Worm (Caenorhabditis elegans) whole organism, late embryonic: ENCODE results near the gene T15B12.1.

ENCODE experiments used
- C38D4.7 ChIP-seq: fragments of 200-800 bp; sonication (Bioruptor generic); optimal IDR thresholded peaks from 2 replicates; lab custom pipeline; 2018; ENCODE audit warnings: mild to moderate bottlenecking, missing genetic modification characterization, moderate library complexity, missing compliant biosample characterization
- F13H6.1 ChIP-seq: sonication (generic microtip); optimal IDR thresholded peaks from 2 replicates; lab custom pipeline; 2016; ENCODE audit warnings: missing genetic modification characterization, missing compliant biosample characterization
- K02D7.2 ChIP-seq: sonication (generic microtip); optimal IDR thresholded peaks from 2 replicates; lab custom pipeline; 2017; ENCODE audit warnings: mild to moderate bottlenecking, missing genetic modification characterization, missing compliant biosample characterization
- T23F11.4 ChIP-seq: fragments of 200-800 bp; sonication (Bioruptor generic); optimal IDR thresholded peaks from 2 replicates; lab custom pipeline; 2018; ENCODE audit warnings: mild to moderate bottlenecking, missing genetic modification characterization, missing compliant biosample characterization
- Y22D7AL.16 ChIP-seq: sonication (generic microtip); optimal IDR thresholded peaks from 2 replicates; lab custom pipeline; 2016; ENCODE audit warnings: missing genetic modification characterization, missing compliant biosample characterization
- ama-1 ChIP-seq: fragments of 150-350 bp; optimal IDR thresholded peaks from 2 replicates; lab custom pipeline; 2014
- ceh-14 ChIP-seq: sonication (generic microtip); optimal IDR thresholded peaks from 2 replicates; lab custom pipeline; 2016; ENCODE audit warnings: missing genotype, missing genetic modification characterization, missing compliant biosample characterization
- ceh-19 ChIP-seq: fragments of 200-800 bp; sonication (Bioruptor generic); optimal IDR thresholded peaks from 2 replicates; lab custom pipeline; 2018; ENCODE audit warnings: mild to moderate bottlenecking, missing genetic modification characterization, missing compliant biosample characterization
- ceh-2 ChIP-seq: sonication (generic microtip); optimal IDR thresholded peaks from 2 replicates; lab custom pipeline; 2016; ENCODE audit warnings: missing genotype, missing genetic modification characterization, missing compliant biosample characterization
- ceh-22 ChIP-seq: sonication (generic microtip); optimal IDR thresholded peaks from 2 replicates; lab custom pipeline; 2017; ENCODE audit warnings: missing biosample characterization, missing genetic modification characterization
- ceh-30 ChIP-seq: fragments of 150-350 bp; optimal IDR thresholded peaks from 2 replicates; lab custom pipeline; 2014; ENCODE audit warnings: missing biosample characterization, missing genetic modification characterization
- ceh-34 ChIP-seq: sonication (generic microtip); optimal IDR thresholded peaks from 2 replicates; lab custom pipeline; 2016; ENCODE audit warnings: mild to moderate bottlenecking, missing genetic modification characterization, missing compliant biosample characterization
- ceh-6 ChIP-seq: fragments of 200-800 bp; sonication (Bioruptor generic); optimal IDR thresholded peaks from 2 replicates; lab custom pipeline; 2018; ENCODE audit warnings: mild to moderate bottlenecking, missing genetic modification characterization, missing compliant biosample characterization
- che-1 ChIP-seq: sonication (generic microtip); optimal IDR thresholded peaks from 2 replicates; lab custom pipeline; 2016; ENCODE audit warnings: mild to moderate bottlenecking, missing genetic modification characterization, missing compliant biosample characterization
- dve-1 ChIP-seq: sonication (generic microtip); optimal IDR thresholded peaks from 2 replicates; lab custom pipeline; 2017; ENCODE audit warnings: antibody characterized with exemption, mild to moderate bottlenecking, missing genetic modification characterization, missing compliant biosample characterization
- elt-4 ChIP-seq: sonication (generic microtip); optimal IDR thresholded peaks from 2 replicates; lab custom pipeline; 2016; ENCODE audit warnings: missing genetic modification characterization, missing compliant biosample characterization
- ets-4 ChIP-seq: sonication (generic microtip); optimal IDR thresholded peaks from 2 replicates; lab custom pipeline; 2016; ENCODE audit warnings: missing genetic modification characterization, missing compliant biosample characterization
- eyg-1 ChIP-seq: sonication (generic microtip); optimal IDR thresholded peaks from 2 replicates; lab custom pipeline; 2016; ENCODE audit warnings: missing genotype, missing genetic modification characterization, missing compliant biosample characterization
- fkh-10 ChIP-seq: fragments of 150-350 bp; optimal IDR thresholded peaks from 2 replicates; lab custom pipeline; 2014; ENCODE audit warnings: missing biosample characterization, missing genetic modification reagents, missing genetic modification characterization
- hlh-13 ChIP-seq: fragments of 200-800 bp; sonication (Bioruptor generic); optimal IDR thresholded peaks from 2 replicates; lab custom pipeline; 2018; ENCODE audit warnings: mild to moderate bottlenecking, missing genetic modification characterization, missing compliant biosample characterization
- hlh-15 ChIP-seq: sonication (generic microtip); optimal IDR thresholded peaks from 2 replicates; lab custom pipeline; 2016; ENCODE audit warnings: missing genetic modification characterization, missing compliant biosample characterization
- hlh-8 ChIP-seq: sonication (generic microtip); optimal IDR thresholded peaks from 2 replicates; lab custom pipeline; 2016; ENCODE audit warnings: missing genotype, missing genetic modification characterization, missing compliant biosample characterization
- lim-6 ChIP-seq: sonication (generic microtip); optimal IDR thresholded peaks from 2 replicates; lab custom pipeline; 2016; ENCODE audit warnings: missing genetic modification characterization, missing compliant biosample characterization
- lin-11 ChIP-seq: fragments of 200-800 bp; sonication (Bioruptor generic); optimal IDR thresholded peaks from 2 replicates; lab custom pipeline; 2018; ENCODE audit warnings: mild to moderate bottlenecking, missing genetic modification characterization, missing compliant biosample characterization
- mec-3 ChIP-seq: sonication (generic microtip); optimal IDR thresholded peaks from 2 replicates; lab custom pipeline; 2016; ENCODE audit warnings: borderline replicate concordance, missing genetic modification characterization, missing compliant biosample characterization
- nfya-1 ChIP-seq: sonication (generic microtip); optimal IDR thresholded peaks from 2 replicates; lab custom pipeline; 2017; ENCODE audit warnings: missing genetic modification characterization, mild to moderate bottlenecking, missing compliant biosample characterization, antibody characterized with exemption, moderate library complexity
- odd-2 ChIP-seq: sonication (generic microtip); optimal IDR thresholded peaks from 2 replicates; lab custom pipeline; 2017; ENCODE audit warnings: antibody characterized with exemption, mild to moderate bottlenecking, missing genetic modification characterization, missing compliant biosample characterization
- pqm-1 ChIP-seq: sonication (generic microtip); optimal IDR thresholded peaks from 2 replicates; lab custom pipeline; 2016; ENCODE audit warnings: missing genetic modification characterization, missing compliant biosample characterization
- pros-1 ChIP-seq: fragments of 150-350 bp; optimal IDR thresholded peaks from 2 replicates; lab custom pipeline; 2014; ENCODE audit warnings: missing biosample characterization, missing genetic modification reagents, missing genetic modification characterization
- rnt-1 ChIP-seq: sonication (generic microtip); optimal IDR thresholded peaks from 2 replicates; lab custom pipeline; 2016; ENCODE audit warnings: missing genetic modification characterization, missing compliant biosample characterization
- sox-4 ChIP-seq: sonication (generic microtip); optimal IDR thresholded peaks from 2 replicates; lab custom pipeline; 2017; ENCODE audit warnings: mild to moderate bottlenecking, missing genetic modification characterization, inconsistent platforms, missing compliant biosample characterization
- syd-9 ChIP-seq: sonication (generic microtip); optimal IDR thresholded peaks from 2 replicates; lab custom pipeline; 2016; ENCODE audit warnings: mild to moderate bottlenecking, missing genetic modification characterization, moderate library complexity, missing compliant biosample characterization
- tbx-2 ChIP-seq: sonication (generic microtip); optimal IDR thresholded peaks from 2 replicates; lab custom pipeline; 2016; ENCODE audit warnings: missing genetic modification characterization, missing compliant biosample characterization
- tbx-7 ChIP-seq: sonication (generic microtip); optimal IDR thresholded peaks from 2 replicates; lab custom pipeline; 2016; ENCODE audit warnings: missing genotype, missing genetic modification characterization, missing compliant biosample characterization
- ttx-3 ChIP-seq: sonication (generic microtip); optimal IDR thresholded peaks from 2 replicates; lab custom pipeline; 2016; ENCODE audit warnings: missing genetic modification reagents, missing genetic modification characterization, missing compliant biosample characterization
- unc-3 ChIP-seq, 2 experiments: fragments of 200-800 bp in 1 of 2; sonication (Bioruptor generic) in 1 of 2; sonication (generic microtip) in 1 of 2; conservative IDR thresholded peaks in 1 of 2; optimal IDR thresholded peaks in 1 of 2; 2 replicates each; pipeline versions ENCODE4 v1.3.6 to Lab custom; 2016 to 2022; ENCODE audit warnings: missing compliant biosample characterization in 2 of 2, missing genetic modification characterization in 2 of 2, missing genetic modification reagents in 1 of 2
- unc-55 ChIP-seq: sonication (generic microtip); optimal IDR thresholded peaks from 2 replicates; lab custom pipeline; 2017; ENCODE audit warnings: missing biosample characterization, missing genetic modification reagents, missing genetic modification characterization
- unc-86 ChIP-seq: sonication (generic microtip); optimal IDR thresholded peaks from 2 replicates; lab custom pipeline; 2016; ENCODE audit warnings: missing genetic modification characterization, missing compliant biosample characterization
- zip-5 ChIP-seq: sonication (generic microtip); optimal IDR thresholded peaks from 2 replicates; lab custom pipeline; 2016; ENCODE audit warnings: missing genetic modification characterization, missing compliant biosample characterization
- ztf-16 ChIP-seq: sonication (generic microtip); optimal IDR thresholded peaks from 2 replicates; lab custom pipeline; 2017; ENCODE audit warnings: missing genetic modification characterization, missing compliant biosample characterization

Gene T15B12.1

ce11 chrIII:5341382-5341781 is 53.4 kb downstream of the T15B12.1 start, which contains the start of gene ZK121.2:
TSS of gene ZK121.2 (plus strand) at chrIII:5341682.
- no peak for TF ChIP-seq ztf-16 (tag; lab: Kevin White, UChicago)
- TF ChIP-seq T23F11.4 (GFP tag; lab: Kevin White, UChicago), result no peak
- TF ChIP-seq ceh-6 (GFP tag; lab: Kevin White, UChicago), result no peak
- TF ChIP-seq Y22D7AL.16 (tag; lab: Kevin White, UChicago), result no peak
- TF ChIP-seq hlh-8, result no peak
- no peak for TF ChIP-seq ceh-19 (GFP tag; lab: Kevin White, UChicago)
- TF ChIP-seq rnt-1 (tag; lab: Kevin White, UChicago), result no peak
- TF ChIP-seq C38D4.7 (GFP tag; lab: Kevin White, UChicago), result no peak
- no peak for TF ChIP-seq unc-86 (tag; lab: Kevin White, UChicago)
- no peak for TF ChIP-seq ceh-2 (tag; lab: Kevin White, UChicago)
- no peak for TF ChIP-seq mec-3 (tag; lab: Kevin White, UChicago)
- no peak for TF ChIP-seq ceh-14 (tag; lab: Kevin White, UChicago)
- no peak for TF ChIP-seq ceh-30 (tag; lab: Kevin White, UChicago)
- no peak for TF ChIP-seq zip-5 (tag; lab: Kevin White, UChicago)
- no peak for TF ChIP-seq lin-11 (tag; lab: Kevin White, UChicago)
- no peak for TF ChIP-seq pros-1 (tag; lab: Kevin White, UChicago)

- TF ChIP-seq dve-1 (tag; lab: Kevin White, UChicago) (no peak), hlh-15 (tag; lab: Kevin White, UChicago) (no peak), ets-4 (tag; lab: Kevin White, UChicago) (no peak), ttx-3 (no peak), tbx-7 (no peak), pqm-1 (tag; lab: Kevin White, UChicago) (no peak), nfya-1 (tag; lab: Kevin White, UChicago) (no peak), ceh-22 (tag; lab: Kevin White, UChicago) (no peak), che-1 (tag; lab: Kevin White, UChicago) (no peak), ztf-16 (tag; lab: Kevin White, UChicago) (no peak), F13H6.1 (tag; lab: Kevin White, UChicago) (no peak), unc-3 (GFP tag; conservative IDR thresholded peaks at IDR 0.05; lab: Robert Waterston, UW) (no peak), unc-3 (tag; optimal IDR thresholded peaks at IDR 0.05; lab: Kevin White, UChicago) (no peak), fkh-10 (no peak), hlh-8 (no peak), sox-4 (tag; lab: Kevin White, UChicago) (no peak), K02D7.2 (no peak)
These were observed 55.6 kb downstream of the T15B12.1 start for ce11 chrIII:5343555-5343954.

ce11 chrIII:5344561-5344960 is 56.6 kb downstream of the T15B12.1 start:
- no peak for TF ChIP-seq F13H6.1 (tag; lab: Kevin White, UChicago)
- TF ChIP-seq elt-4, result no peak
- TF ChIP-seq hlh-15 (tag; lab: Kevin White, UChicago), result no peak
- no peak for TF ChIP-seq eyg-1 (tag; lab: Kevin White, UChicago)
- no peak for TF ChIP-seq lim-6 (tag; lab: Kevin White, UChicago)
- TF ChIP-seq ama-1, result no peak
- TF ChIP-seq fkh-10, result no peak
- no peak for TF ChIP-seq rnt-1 (tag; lab: Kevin White, UChicago)
- TF ChIP-seq syd-9 (tag; lab: Kevin White, UChicago), result no peak
- TF ChIP-seq unc-55 (GFP tag; lab: Kevin White, UChicago), result no peak

- no peak for TF ChIP-seq elt-4
- TF ChIP-seq odd-2 (tag; lab: Kevin White, UChicago), result no peak
- no peak for TF ChIP-seq tbx-2 (tag; lab: Kevin White, UChicago)
- TF ChIP-seq ceh-34, result no peak
- no peak for TF ChIP-seq K02D7.2
- TF ChIP-seq dve-1 (tag; lab: Kevin White, UChicago), result no peak
- no peak for TF ChIP-seq hlh-13 (GFP tag; lab: Kevin White, UChicago)
- TF ChIP-seq, all 69 proteins: peak for 0
These were observed 58.0 kb downstream of the T15B12.1 start, which contains the start of gene glrx-21 for ce11 chrIII:5346017-5346416. TSS of gene glrx-21 (minus strand) at chrIII:5346117.
